Worm (Caenorhabditis elegans) whole organism, L4 larva: Measurements from ENCODE around the gene T19C9.10.

Source experiments
- jun-1 ChIP-seq: fragments of 150-350 bp; optimal IDR thresholded peaks from 2 replicates; lab custom pipeline; 2014; ENCODE audit warnings: missing biosample characterization, missing genetic modification reagents, missing genetic modification characterization
- lin-39 ChIP-seq: fragments of 150-350 bp; optimal IDR thresholded peaks from 2 replicates; lab custom pipeline; 2014; ENCODE audit warnings: missing biosample characterization, missing genetic modification reagents, missing genetic modification characterization
- nhr-10 ChIP-seq: fragments of 150-350 bp; optimal IDR thresholded peaks from 2 replicates; lab custom pipeline; 2014; ENCODE audit warnings: missing biosample characterization, missing genetic modification characterization
- zip-11 ChIP-seq: fragments of 200-800 bp; sonication (Bioruptor generic); IDR thresholded peaks from 2 replicates; pipeline ENCODE4 v1.3.6; 2022; ENCODE audit warnings: missing genetic modification characterization, missing compliant biosample characterization

ce11 chrV:17257637-17258036, 21.2 kb downstream of the T19C9.10 start:
- TF ChIP-seq nhr-10 (tag; lab: Kevin White, UChicago) (no peak), jun-1 (tag; lab: Kevin White, UChicago) (no peak), zip-11 (GFP tag; lab: Robert Waterston, UW) (no peak), lin-39 (tag; lab: Kevin White, UChicago) (no peak)
